Worm (Caenorhabditis elegans) whole organism, early embryonic: Measurements from ENCODE around the gene T26H10.2.

ENCODE experiments used
- ama-1 ChIP-seq: fragments of 150-350 bp; optimal IDR thresholded peaks from 2 replicates; lab custom pipeline; 2014
- hmbx-1 ChIP-seq: sonication (generic microtip); optimal IDR thresholded peaks from 2 replicates; lab custom pipeline; 2016; ENCODE audit warnings: mild to moderate bottlenecking, missing genetic modification characterization, missing compliant biosample characterization
- hnd-1 ChIP-seq: sonication (generic microtip); optimal IDR thresholded peaks from 2 replicates; lab custom pipeline; 2016; ENCODE audit warnings: missing genetic modification characterization, missing compliant biosample characterization
- scrt-1 ChIP-seq: fragments of 200-800 bp; sonication (Bioruptor generic); IDR thresholded peaks from 2 replicates; pipeline ENCODE4 v1.3.6; 2022; ENCODE audit warnings: missing genetic modification characterization, missing compliant biosample characterization
- sea-1 ChIP-seq: fragments of 200-800 bp; sonication (Bioruptor generic); conservative IDR thresholded peaks from 2 replicates; pipeline ENCODE4 v1.3.6; 2022; ENCODE audit warnings: missing genetic modification characterization, missing compliant biosample characterization

ce11 chrV:11449404-11449803 is 24.9 kb upstream of the T26H10.2 start:
- TF ChIP-seq scrt-1 (GFP tag; lab: Robert Waterston, UW) (no peak), hmbx-1 (tag; lab: Kevin White, UChicago) (no peak), ama-1 (lab: Kevin White, UChicago) (no peak), hnd-1 (tag; lab: Kevin White, UChicago) (no peak), sea-1 (GFP tag; lab: Robert Waterston, UW) (no peak)
